Worm (Caenorhabditis elegans) whole organism, mixed stage, embryonic: ENCODE results near the gene F38E11.9.

Source experiments
- bed-3 ChIP-seq: fragments of 200-800 bp; sonication (Bioruptor generic); optimal IDR thresholded peaks from 3 replicates; lab custom pipeline; 2018; ENCODE audit warnings: mild to moderate bottlenecking, missing genetic modification characterization, moderate library complexity, missing compliant biosample characterization
- elt-1 ChIP-seq: sonication (generic microtip); optimal IDR thresholded peaks from 2 replicates; lab custom pipeline; 2017; ENCODE audit warnings: missing genetic modification characterization, mild to moderate bottlenecking, missing compliant biosample characterization, antibody characterized with exemption, moderate library complexity, borderline replicate concordance; ENCODE audit not compliant: insufficient read depth
- lsy-2 ChIP-seq: fragments of 150-350 bp; optimal IDR thresholded peaks from 2 replicates; lab custom pipeline; 2014; ENCODE audit warnings: missing biosample characterization, missing genetic modification characterization
- nhr-12 ChIP-seq: fragments of 150-350 bp; optimal IDR thresholded peaks from 2 replicates; lab custom pipeline; 2014; ENCODE audit warnings: missing biosample characterization, missing genetic modification characterization
- nhr-28 ChIP-seq: fragments of 150-350 bp; optimal IDR thresholded peaks from 2 replicates; lab custom pipeline; 2014; ENCODE audit warnings: missing biosample characterization, missing genetic modification characterization
- snpc-4 ChIP-seq: fragments of 150-350 bp; optimal IDR thresholded peaks from 2 replicates; lab custom pipeline; 2014; ENCODE audit warnings: missing biosample characterization, missing genetic modification characterization
- sptf-1 ChIP-seq: sonication (generic microtip); optimal IDR thresholded peaks from 2 replicates; lab custom pipeline; 2017; ENCODE audit warnings: mild to moderate bottlenecking, missing genetic modification characterization, moderate library complexity, missing compliant biosample characterization
- unc-62 ChIP-seq: fragments of 150-350 bp; optimal IDR thresholded peaks from 2 replicates; lab custom pipeline; 2014; ENCODE audit warnings: missing biosample characterization, missing genetic modification reagents, missing genetic modification characterization

ce11 chrIV:9403761-9404420 is 39.9 kb downstream of the F38E11.9 start:
- TF ChIP-seq unc-62 (GFP tag; lab: Kevin White, UChicago) (no peak), sptf-1 (tag; lab: Kevin White, UChicago) (no peak), nhr-12 (tag; lab: Kevin White, UChicago) (no peak), nhr-28 (tag; lab: Kevin White, UChicago) (no peak), bed-3 (GFP tag; lab: Kevin White, UChicago) (no peak), snpc-4 (tag; lab: Kevin White, UChicago) (no peak), elt-1 (no peak), lsy-2 (tag; lab: Kevin White, UChicago) (no peak)
